Fruit fly (Drosophila melanogaster) whole organism, embryonic: ENCODE results near the gene CG9389.

Source experiments
- Ada2b ChIP-seq: fragments of 200-800 bp; sonication (Bioruptor generic); IDR thresholded peaks from 2 replicates; pipeline ENCODE4 v1.3.6; 2022; ENCODE audit warnings: missing biosample characterization, missing genetic modification characterization
- BEAF-32 ChIP-seq: fragments of 200-800 bp; sonication (Bioruptor generic); optimal IDR thresholded peaks from 3 replicates; lab custom pipeline; 2017; ENCODE audit warnings: missing biosample characterization, missing genetic modification characterization, mild to moderate bottlenecking, moderate library complexity, missing genetic modification reagents
- C15 ChIP-seq: fragments of 200-800 bp; sonication (Bioruptor generic); IDR thresholded peaks from 3 replicates; pipeline ENCODE4 v1.3.6; 2022; ENCODE audit warnings: missing biosample characterization, missing genetic modification characterization
- CG12236 ChIP-seq: fragments of 200-800 bp; sonication (Bioruptor generic); optimal IDR thresholded peaks from 2 replicates; lab custom pipeline; 2016; ENCODE audit warnings: missing biosample characterization, missing genetic modification characterization
- CG12744 ChIP-seq: fragments of 200-800 bp; sonication (Bioruptor generic); optimal IDR thresholded peaks from 2 replicates; lab custom pipeline; 2016; ENCODE audit warnings: missing biosample characterization, missing genetic modification characterization
- CG12769 ChIP-seq: fragments of 200-800 bp; sonication (Bioruptor generic); optimal IDR thresholded peaks from 2 replicates; lab custom pipeline; 2019; ENCODE audit warnings: missing biosample characterization, mild to moderate bottlenecking, missing genetic modification characterization, moderate library complexity
- CG13775 ChIP-seq: fragments of 200-800 bp; sonication (Bioruptor generic); optimal IDR thresholded peaks from 3 replicates; lab custom pipeline; 2017; ENCODE audit warnings: missing biosample characterization, mild to moderate bottlenecking, missing genetic modification characterization
- CG14667 ChIP-seq: fragments of 200-800 bp; sonication (Bioruptor generic); IDR thresholded peaks from 2 replicates; pipeline ENCODE4 v1.3.6; 2022; ENCODE audit warnings: missing biosample characterization, missing genetic modification characterization
- CG15269 ChIP-seq: fragments of 200-800 bp; sonication (Bioruptor generic); optimal IDR thresholded peaks from 2 replicates; lab custom pipeline; 2018; ENCODE audit warnings: missing biosample characterization, mild to moderate bottlenecking, missing genetic modification characterization, moderate library complexity
- CG1602 ChIP-seq: fragments of 200-800 bp; sonication (Bioruptor generic); optimal IDR thresholded peaks from 3 replicates; lab custom pipeline; 2016; ENCODE audit warnings: missing biosample characterization, missing genetic modification characterization
- CG1647 ChIP-seq: fragments of 200-800 bp; sonication (Bioruptor generic); optimal IDR thresholded peaks from 3 replicates; lab custom pipeline; 2016; ENCODE audit warnings: missing biosample characterization, missing genetic modification characterization
- CG32767 ChIP-seq: fragments of 200-800 bp; sonication (Bioruptor generic); IDR thresholded peaks from 2 replicates; pipeline ENCODE4 v1.3.6; 2022; ENCODE audit warnings: missing biosample characterization, missing genetic modification characterization
- CG34224 ChIP-seq: fragments of 200-800 bp; sonication (Bioruptor generic); IDR thresholded peaks from 3 replicates; pipeline ENCODE4 v1.3.6; 2022; ENCODE audit warnings: missing biosample characterization, missing genetic modification characterization; ENCODE audit not compliant: partially characterized antibody
- CG4424 ChIP-seq: fragments of 200-800 bp; sonication (Bioruptor generic); optimal IDR thresholded peaks from 3 replicates; lab custom pipeline; 2016; ENCODE audit warnings: missing biosample characterization, missing genetic modification characterization
- CG5953 ChIP-seq: fragments of 200-800 bp; sonication (Bioruptor generic); IDR thresholded peaks from 2 replicates; pipeline ENCODE4 v1.3.6; 2022; ENCODE audit warnings: missing biosample characterization, missing genetic modification characterization
- CG7745 ChIP-seq: fragments of 200-800 bp; sonication (Bioruptor generic); optimal IDR thresholded peaks from 2 replicates; lab custom pipeline; 2018; ENCODE audit warnings: missing biosample characterization, mild to moderate bottlenecking, missing genetic modification characterization, moderate library complexity
- CG8290 ChIP-seq, 3 experiments: fragments of 200-800 bp; sonication (Bioruptor generic); optimal IDR thresholded peaks; 2 replicates each; lab custom pipeline; 2016 to 2019; ENCODE audit warnings: missing biosample characterization in 3 of 3, missing genetic modification characterization in 3 of 3, mild to moderate bottlenecking in 2 of 3, moderate library complexity in 1 of 3
- Camta ChIP-seq: fragments of 200-800 bp; sonication (Bioruptor generic); optimal IDR thresholded peaks from 2 replicates; lab custom pipeline; 2016; ENCODE audit warnings: missing biosample characterization, missing genetic modification characterization
- Dfd ChIP-seq, 2 experiments: fragments of >200 bp; optimal IDR thresholded peaks; 2 replicates each; lab custom pipeline; 2017; ENCODE audit warnings: missing biosample characterization in 2 of 2, missing genetic modification characterization in 2 of 2
- ERR ChIP-seq: fragments of 200-800 bp; sonication (Bioruptor generic); optimal IDR thresholded peaks from 2 replicates; lab custom pipeline; 2016; ENCODE audit warnings: missing biosample characterization, missing genetic modification characterization
- Fer1 ChIP-seq: fragments of 200-800 bp; sonication (Bioruptor generic); optimal IDR thresholded peaks from 2 replicates; lab custom pipeline; 2017; ENCODE audit warnings: missing biosample characterization, mild to moderate bottlenecking, missing genetic modification characterization
- HLHmδ ChIP-seq: fragments of 200-800 bp; sonication (Bioruptor generic); optimal IDR thresholded peaks from 2 replicates; lab custom pipeline; 2018; ENCODE audit warnings: missing biosample characterization, mild to moderate bottlenecking, missing genetic modification characterization, moderate library complexity
- Jarid2 ChIP-seq: fragments of 200-800 bp; sonication (Bioruptor generic); optimal IDR thresholded peaks from 3 replicates; lab custom pipeline; 2017; ENCODE audit warnings: mild to moderate bottlenecking, missing biosample characterization, missing genetic modification reagents, missing genetic modification characterization
- Opbp ChIP-seq: fragments of 200-800 bp; sonication (Bioruptor generic); IDR thresholded peaks from 3 replicates; pipeline ENCODE4 v1.3.6; 2022; ENCODE audit warnings: missing biosample characterization, missing genetic modification characterization; ENCODE audit not compliant: partially characterized antibody
- Rfx ChIP-seq: fragments of 200-800 bp; sonication (Bioruptor generic); IDR thresholded peaks from 2 replicates; pipeline ENCODE4 v1.3.6; 2022; ENCODE audit warnings: missing biosample characterization, missing genetic modification characterization
- Sin3A ChIP-seq: fragments of >200 bp; optimal IDR thresholded peaks from 2 replicates; lab custom pipeline; 2018
- Sry-β ChIP-seq: fragments of 200-800 bp; sonication (Bioruptor generic); optimal IDR thresholded peaks from 2 replicates; lab custom pipeline; 2018; ENCODE audit warnings: missing biosample characterization, mild to moderate bottlenecking, missing genetic modification characterization, moderate library complexity
- Ssrp ChIP-seq: fragments of 200-800 bp; sonication (Bioruptor generic); optimal IDR thresholded peaks from 2 replicates; lab custom pipeline; 2018; ENCODE audit warnings: missing biosample characterization, mild to moderate bottlenecking, missing genetic modification characterization, moderate library complexity
- Stat92E ChIP-seq, 3 experiments: fragments of >200 bp in 2 of 3; fragments of 200-800 bp in 1 of 3; sonication (Bioruptor generic) in 1 of 3; optimal IDR thresholded peaks; 2 replicates each; lab custom pipeline; 2017 to 2019; ENCODE audit warnings: missing biosample characterization in 3 of 3, missing genetic modification characterization in 3 of 3, mild to moderate bottlenecking in 1 of 3, moderate library complexity in 1 of 3
- Taf1 ChIP-seq: fragments of 200-800 bp; sonication (Bioruptor generic); IDR thresholded peaks from 2 replicates; pipeline ENCODE4 v1.3.6; 2022; ENCODE audit warnings: missing biosample characterization, missing genetic modification characterization
- ara ChIP-seq: fragments of 200-800 bp; sonication (Bioruptor generic); IDR thresholded peaks from 2 replicates; pipeline ENCODE4 v1.3.6; 2022; ENCODE audit warnings: missing biosample characterization, missing genetic modification characterization
- cato ChIP-seq: fragments of 200-800 bp; sonication (Bioruptor generic); optimal IDR thresholded peaks from 2 replicates; lab custom pipeline; 2016; ENCODE audit warnings: missing biosample characterization, missing genetic modification characterization, borderline replicate concordance
- chm ChIP-seq: fragments of 200-800 bp; sonication (Bioruptor generic); IDR thresholded peaks from 2 replicates; pipeline ENCODE4 v1.3.6; 2022; ENCODE audit warnings: missing biosample characterization, missing genetic modification characterization
- corto ChIP-seq: fragments of 200-800 bp; sonication (Bioruptor generic); optimal IDR thresholded peaks from 2 replicates; lab custom pipeline; 2016; ENCODE audit warnings: missing biosample characterization, mild to moderate bottlenecking, missing genetic modification characterization, moderate library complexity
- disco-r ChIP-seq: fragments of 200-800 bp; sonication (Bioruptor generic); optimal IDR thresholded peaks from 2 replicates; lab custom pipeline; 2016; ENCODE audit warnings: missing biosample characterization, missing genetic modification characterization
- dmrt99B ChIP-seq: fragments of 200-800 bp; sonication (Bioruptor generic); optimal IDR thresholded peaks from 2 replicates; lab custom pipeline; 2018; ENCODE audit warnings: missing biosample characterization, mild to moderate bottlenecking, missing genetic modification characterization, moderate library complexity
- fd3F ChIP-seq: fragments of 200-800 bp; sonication (Bioruptor generic); optimal IDR thresholded peaks from 2 replicates; lab custom pipeline; 2018; ENCODE audit warnings: missing biosample characterization, mild to moderate bottlenecking, missing genetic modification characterization, moderate library complexity
- fd64A ChIP-seq: fragments of 200-800 bp; sonication (Bioruptor generic); optimal IDR thresholded peaks from 3 replicates; lab custom pipeline; 2018; ENCODE audit warnings: missing biosample characterization, mild to moderate bottlenecking, missing genetic modification characterization
- fru ChIP-seq: fragments of >200 bp; optimal IDR thresholded peaks from 2 replicates; lab custom pipeline; 2017
- ftz-f1 ChIP-seq: fragments of 200-800 bp; sonication (Bioruptor generic); optimal IDR thresholded peaks from 2 replicates; lab custom pipeline; 2016; ENCODE audit warnings: missing biosample characterization, missing genetic modification characterization
- kni ChIP-seq: fragments of 200-800 bp; sonication (Bioruptor generic); optimal IDR thresholded peaks from 3 replicates; lab custom pipeline; 2017; ENCODE audit warnings: mild to moderate bottlenecking, missing biosample characterization, missing genetic modification reagents, missing genetic modification characterization
- lov ChIP-seq, 2 experiments: fragments of 200-800 bp in 1 of 2; fragments of >200 bp in 1 of 2; sonication (Bioruptor generic) in 1 of 2; IDR thresholded peaks in 1 of 2; optimal IDR thresholded peaks in 1 of 2; 2 replicates in 1 of 2; 3 replicates in 1 of 2; pipeline versions ENCODE4 v1.3.6 to Lab custom; 2017 to 2022; ENCODE audit warnings: missing biosample characterization in 1 of 2, missing genetic modification characterization in 1 of 2
- maf-S ChIP-seq: fragments of 200-800 bp; sonication (Bioruptor generic); optimal IDR thresholded peaks from 2 replicates; lab custom pipeline; 2016; ENCODE audit warnings: missing biosample characterization, missing genetic modification characterization
- pb ChIP-seq: fragments of 200-800 bp; sonication (Bioruptor generic); optimal IDR thresholded peaks from 3 replicates; lab custom pipeline; 2016; ENCODE audit warnings: missing biosample characterization, missing genetic modification characterization
- rib ChIP-seq: fragments of 200-800 bp; sonication (Bioruptor generic); IDR thresholded peaks from 2 replicates; pipeline ENCODE4 v1.3.6; 2022; ENCODE audit warnings: missing biosample characterization, missing genetic modification characterization
- sc ChIP-seq, 3 experiments: fragments of >200 bp in 2 of 3; fragments of 200-800 bp in 1 of 3; sonication (Bioruptor generic) in 1 of 3; optimal IDR thresholded peaks; 2 replicates in 2 of 3; 3 replicates in 1 of 3; lab custom pipeline; 2017; ENCODE audit warnings: mild to moderate bottlenecking in 1 of 3, missing biosample characterization in 1 of 3, missing genetic modification characterization in 1 of 3, missing genetic modification reagents in 1 of 3
- slp2 ChIP-seq: fragments of 200-800 bp; sonication (Bioruptor generic); optimal IDR thresholded peaks from 2 replicates; lab custom pipeline; 2016; ENCODE audit warnings: missing biosample characterization, missing genetic modification characterization
- sr ChIP-seq: fragments of 200-800 bp; sonication (Bioruptor generic); IDR thresholded peaks from 3 replicates; pipeline ENCODE4 v1.3.6; 2022; ENCODE audit warnings: missing biosample characterization, missing genetic modification characterization
- twi ChIP-seq: fragments of 200-800 bp; optimal IDR thresholded peaks from 2 replicates; lab custom pipeline; 2019; ENCODE audit warnings: missing biosample characterization, mild to moderate bottlenecking, missing genetic modification characterization, moderate library complexity

CG9389 gene

dm6 chr3L:21304400-21304799, 34.0 kb upstream of the CG9389 start, which contains the start of the genes CG11309 and CG7632:
Gene CG11309 (minus strand): TSS chr3L:21304658.
Gene CG7632 (plus strand): TSS chr3L:21304697.
- peak; percentile 97 for TF ChIP-seq maf-S (GFP tag; lab: Kevin White, UChicago)
- TF ChIP-seq CG13775 (GFP tag; lab: Kevin White, UChicago): peak; percentile 99
- peak; percentile 98 for TF ChIP-seq CG5953 (GFP tag; lab: Robert Waterston, UW)
- no peak for TF ChIP-seq lov (optimal IDR thresholded peaks at IDR 0.05; lab: Kevin White, UChicago)
- peak; percentile 99 for TF ChIP-seq lov (GFP tag; IDR thresholded peaks at IDR 0.05; lab: Robert Waterston, UW)
- no peak for TF ChIP-seq fru (lab: Kevin White, UChicago)
- TF ChIP-seq ftz-f1 (GFP tag; lab: Kevin White, UChicago): peak; percentile 93
- TF ChIP-seq BEAF-32: peak; percentile 41
- no peak for TF ChIP-seq Dfd (GFP tag; optimal IDR thresholded peaks at IDR 0.05; lab: Kevin White, UChicago)
- TF ChIP-seq ara: peak; percentile 99
- TF ChIP-seq CG34224 (GFP tag; lab: Robert Waterston, UW): no peak; the same call in 2 of the 3 replicates
- peak; percentile 96 for TF ChIP-seq C15 (GFP tag; lab: Robert Waterston, UW)
- TF ChIP-seq Opbp: no peak; the same call in 2 of the 3 replicates
- peak; percentile 98 for TF ChIP-seq slp2 (GFP tag; lab: Kevin White, UChicago)
- peak; percentile 99 for TF ChIP-seq CG4424 (GFP tag; lab: Kevin White, UChicago)
- TF ChIP-seq chm (GFP tag; lab: Robert Waterston, UW): peak; percentile 100
- peak; percentile 98 for TF ChIP-seq CG1647
- TF ChIP-seq Ssrp (tag; lab: Kevin White, UChicago): peak; percentile 99
- peak; percentile 98 for TF ChIP-seq rib (GFP tag; lab: Robert Waterston, UW)
- peak; percentile 99 for TF ChIP-seq Camta (GFP tag; lab: Kevin White, UChicago)
- TF ChIP-seq fd64A (GFP tag; lab: Kevin White, UChicago): peak; percentile 99
- TF ChIP-seq CG1602 (GFP tag; lab: Kevin White, UChicago): peak; percentile 98
- peak; percentile 94 for TF ChIP-seq sr (GFP tag; lab: Robert Waterston, UW)
- TF ChIP-seq Sry-β (GFP tag; lab: Kevin White, UChicago): peak; percentile 81
- TF ChIP-seq ERR (GFP tag; lab: Kevin White, UChicago): peak; percentile 98
- TF ChIP-seq Fer1 (GFP tag; lab: Kevin White, UChicago): peak; percentile 100
- TF ChIP-seq Rfx: peak; percentile 98
- TF ChIP-seq sc (optimal IDR thresholded peaks at IDR 0.05; lab: Kevin White, UChicago): no peak
- peak; percentile 99 for TF ChIP-seq sc (GFP tag; optimal IDR thresholded peaks at IDR 0.05; lab: Kevin White, UChicago)
- peak; percentile 99 for TF ChIP-seq CG15269
- TF ChIP-seq Stat92E (GFP tag; optimal IDR thresholded peaks at IDR 0.05; lab: Kevin White, UChicago): peak in 1 of 3 experiments; percentile 99
- peak; percentile 99 for TF ChIP-seq dmrt99B
- peak; percentile 97 for TF ChIP-seq CG7745 (tag; lab: Kevin White, UChicago)
- peak; percentile 97 for TF ChIP-seq Ada2b (GFP tag; lab: Robert Waterston, UW)
- peak; percentile 100 for TF ChIP-seq kni
- peak; percentile 89 for TF ChIP-seq CG14667 (GFP tag; lab: Robert Waterston, UW)
- TF ChIP-seq CG12769 (tag; lab: Kevin White, UChicago): peak; percentile 100
- peak; percentile 99 for TF ChIP-seq CG8290 (GFP tag; optimal IDR thresholded peaks at IDR 0.05; lab: Kevin White, UChicago)
- TF ChIP-seq CG8290 (tag; optimal IDR thresholded peaks at IDR 0.05; lab: Kevin White, UChicago): peak; percentile 98 to 100
- TF ChIP-seq CG12744 (GFP tag; lab: Kevin White, UChicago): peak; percentile 99
- peak; percentile 98 for TF ChIP-seq CG32767 (GFP tag; lab: Robert Waterston, UW)
- peak; percentile 98 for TF ChIP-seq CG12236 (GFP tag; lab: Kevin White, UChicago)
- TF ChIP-seq twi: peak; percentile 99
- peak; percentile 98 for TF ChIP-seq pb (GFP tag; lab: Kevin White, UChicago)
- TF ChIP-seq cato (GFP tag; lab: Kevin White, UChicago): peak; percentile 98
- peak; percentile 97 for TF ChIP-seq disco-r (GFP tag; lab: Kevin White, UChicago)
- peak; percentile 98 for TF ChIP-seq fd3F (GFP tag; lab: Kevin White, UChicago)
- peak; percentile 96 for TF ChIP-seq Taf1 (GFP tag; lab: Robert Waterston, UW)
- peak; percentile 99 for TF ChIP-seq corto (GFP tag; lab: Kevin White, UChicago)
- peak; percentile 18 for TF ChIP-seq HLHmδ (GFP tag; lab: Kevin White, UChicago)
- peak; percentile 96 for TF ChIP-seq Jarid2 (GFP tag; lab: Kevin White, UChicago)
- peak; percentile 9 for TF ChIP-seq Sin3A (lab: Kevin White, UChicago)
